Fruit fly (Drosophila melanogaster): ENCODE data around the gene pkm.
A peak's percentile ranks its signal among the peaks of the same experiment; 100 is the strongest.

The pkm gene

dm6 chrX:11559728-11560724, 23.9 kb downstream of the pkm start (continued):
- TF ChIP-seq CG3281 (GFP tag; optimal IDR thresholded peaks at IDR 0.05) (peak; percentile 91), chm (GFP tag; IDR thresholded peaks at IDR 0.05) (0 out of 2 replicates have a peak, but pooled peaks have one; percentile 7), CG9727 (GFP tag; optimal IDR thresholded peaks at IDR 0.05) (peak; percentile 87), Scr (GFP tag; IDR thresholded peaks at IDR 0.05; ENCODE audit: partially characterized antibody) (no peak), CG17385 (GFP tag; optimal IDR thresholded peaks at IDR 0.05) (peak; percentile 86), hth (optimal IDR thresholded peaks at IDR 0.05) (no peak), CG17328 (GFP tag; IDR thresholded peaks at IDR 0.05) (peak; percentile 27; the same call in 1 of the 2 replicates), CG18619 (GFP tag; optimal IDR thresholded peaks at IDR 0.05) (peak; percentile 87), nom (GFP tag; optimal IDR thresholded peaks at IDR 0.05) (peak; percentile 76), trem (tag; optimal IDR thresholded peaks at IDR 0.05) (peak; percentile 58), CG11696 (GFP tag; IDR thresholded peaks at IDR 0.05) (peak; percentile 76), E2f2 (GFP tag; IDR thresholded peaks at IDR 0.05) (peak; percentile 44; the same call in 1 of the 2 replicates), D (optimal IDR thresholded peaks at IDR 0.05) (no peak), D (GFP tag; optimal IDR thresholded peaks at IDR 0.05) (peak; percentile 76), schlank (tag; optimal IDR thresholded peaks at IDR 0.05) (peak; percentile 19), ATbp (GFP tag; optimal IDR thresholded peaks at IDR 0.05) (peak; percentile 84), CG12659 (GFP tag; optimal IDR thresholded peaks at IDR 0.05) (peak; percentile 92), Ssrp (tag; optimal IDR thresholded peaks at IDR 0.05) (peak; percentile 85), CG5180 (GFP tag; optimal IDR thresholded peaks at IDR 0.05) (peak; percentile 78), CG6689 (GFP tag; IDR thresholded peaks at IDR 0.05) (peak; percentile 52; the same call in 1 of the 2 replicates), Aef1 (GFP tag; IDR thresholded peaks at IDR 0.05) (peak; percentile 39), cas (GFP tag; IDR thresholded peaks at IDR 0.05) (no peak), amos (GFP tag; IDR thresholded peaks at IDR 0.05; ENCODE audit: partially characterized antibody) (no peak), CG14441 (GFP tag; IDR thresholded peaks at IDR 0.05) (peak; percentile 36), CG31388 (GFP tag; optimal IDR thresholded peaks at IDR 0.05) (peak; percentile 47), wek (GFP tag; optimal IDR thresholded peaks at IDR 0.05) (peak; percentile 23), CG6254 (GFP tag; optimal IDR thresholded peaks at IDR 0.05) (peak; percentile 29), CG17186 (GFP tag; optimal IDR thresholded peaks at IDR 0.05) (no peak), klu (GFP tag; IDR thresholded peaks at IDR 0.05) (peak; percentile 55; the same call in 1 of the 2 replicates), Ets97D (GFP tag; optimal IDR thresholded peaks at IDR 0.05) (no peak), CG6813 (GFP tag; optimal IDR thresholded peaks at IDR 0.05) (peak; percentile 78), CG30403 (GFP tag; optimal IDR thresholded peaks at IDR 0.05) (peak; percentile 87), CG14667 (GFP tag; IDR thresholded peaks at IDR 0.05) (peak; percentile 54), Xrp1 (GFP tag; IDR thresholded peaks at IDR 0.05) (peak; percentile 64; the same call in 1 of the 2 replicates), CoRest (tag; optimal IDR thresholded peaks at IDR 0.05) (peak; percentile 94), Max (GFP tag; optimal IDR thresholded peaks at IDR 0.05) (peak; percentile 18), Sry-β (GFP tag; optimal IDR thresholded peaks at IDR 0.05) (no peak), CG9876 (GFP tag; optimal IDR thresholded peaks at IDR 0.05) (no peak), CG3163 (GFP tag; optimal IDR thresholded peaks at IDR 0.05) (peak; percentile 11), nerfin-2 (GFP tag; IDR thresholded peaks at IDR 0.05; ENCODE audit: partially characterized antibody) (no peak), Ravus (GFP tag; IDR thresholded peaks at IDR 0.05) (no peak), bcd (GFP tag; optimal IDR thresholded peaks at IDR 0.05) (peak; percentile 84), CG34224 (GFP tag; IDR thresholded peaks at IDR 0.05; ENCODE audit: partially characterized antibody) (no peak), CG7745 (tag; optimal IDR thresholded peaks at IDR 0.05) (no peak), C15 (GFP tag; IDR thresholded peaks at IDR 0.05) (no peak), MTF-1 (GFP tag; optimal IDR thresholded peaks at IDR 0.05; ENCODE audit: borderline replicate concordance) (no peak), MBD-R2 (GFP tag; IDR thresholded peaks at IDR 0.05) (no peak), zfh1 (GFP tag; IDR thresholded peaks at IDR 0.05) (peak; percentile 45; the same call in 2 of the 3 replicates)
